Worm (Caenorhabditis elegans) whole organism, L2 larva: Measurements from ENCODE around the gene cyp-42A1.

ENCODE experiments used
- nhr-237 ChIP-seq: fragments of 150-350 bp; optimal IDR thresholded peaks from 2 replicates; lab custom pipeline; 2014; ENCODE audit warnings: missing biosample characterization, missing genetic modification characterization
- unc-62 ChIP-seq: fragments of 150-350 bp; optimal IDR thresholded peaks from 2 replicates; lab custom pipeline; 2014; ENCODE audit warnings: missing biosample characterization, missing genetic modification reagents, missing genetic modification characterization

DNA sequence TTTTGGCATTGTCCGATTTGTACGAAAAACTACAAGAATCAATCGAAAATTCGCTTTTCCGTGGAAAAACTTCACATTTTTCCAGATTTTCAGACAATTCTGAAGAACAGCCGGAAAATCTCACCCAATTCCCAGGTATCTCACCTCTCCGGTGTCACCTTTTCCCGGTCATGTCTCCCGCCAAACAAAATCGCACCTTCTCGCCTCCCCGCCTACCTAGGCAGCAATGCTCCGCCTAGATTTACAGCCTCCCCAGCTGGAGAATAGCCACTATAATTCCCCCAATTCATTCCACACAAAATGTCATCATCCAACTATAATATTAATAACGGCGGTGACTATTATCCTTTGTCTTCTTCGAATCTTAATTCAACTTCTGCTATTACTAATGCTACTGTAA, 38.0 kb upstream of the cyp-42A1 start, which contains the start of gene ceh-51:
- TF ChIP-seq unc-62 (GFP tag; lab: Kevin White, UChicago) (no peak), nhr-237 (tag; lab: Kevin White, UChicago) (no peak)
